Worm (Caenorhabditis elegans) whole organism, L4 larva: Measurements from ENCODE around the gene C47A4.5.

Experiments
- dmd-9 ChIP-seq: fragments of 200-800 bp; sonication (Bioruptor generic); IDR thresholded peaks from 2 replicates; pipeline ENCODE4 v1.3.6; 2022; ENCODE audit warnings: missing genetic modification reagents, missing genetic modification characterization, missing compliant biosample characterization
- pha-4 ChIP-seq, 2 experiments: fragments of 150-350 bp in 1 of 2; fragments of 200-800 bp in 1 of 2; sonication (Bioruptor generic) in 1 of 2; IDR thresholded peaks in 1 of 2; optimal IDR thresholded peaks in 1 of 2; 2 replicates each; pipeline versions ENCODE4 v1.3.6 to Lab custom; 2014 to 2022; ENCODE audit warnings: missing genetic modification characterization in 2 of 2, missing genetic modification reagents in 2 of 2, missing biosample characterization in 1 of 2, missing compliant biosample characterization in 1 of 2
- pqm-1 ChIP-seq: sonication (generic microtip); optimal IDR thresholded peaks from 2 replicates; lab custom pipeline; 2017; ENCODE audit warnings: missing biosample characterization, missing genetic modification characterization
- tra-1 ChIP-seq: fragments of 200-800 bp; sonication (Bioruptor generic); IDR thresholded peaks from 2 replicates; pipeline ENCODE4 v1.3.6; 2022; ENCODE audit warnings: missing genetic modification reagents, missing genetic modification characterization, missing compliant biosample characterization
- ztf-11 ChIP-seq: fragments of 150-350 bp; optimal IDR thresholded peaks from 2 replicates; lab custom pipeline; 2014; ENCODE audit warnings: missing biosample characterization, missing genetic modification characterization

- no peak for TF ChIP-seq pha-4 (GFP tag; IDR thresholded peaks at IDR 0.05; lab: Robert Waterston, UW)
- no peak for TF ChIP-seq pha-4 (tag; optimal IDR thresholded peaks at IDR 0.05; lab: Kevin White, UChicago)
- TF ChIP-seq tra-1 = no peak
- TF ChIP-seq ztf-11 = no peak
- no peak for TF ChIP-seq pqm-1 (tag; lab: Kevin White, UChicago)
- no peak for TF ChIP-seq dmd-9 (GFP tag; lab: Robert Waterston, UW)
Measured at ce11 chrIV:13742244-13742643, 3.3 kb upstream of the C47A4.5 start, which contains the start of gene C47A4.3.
